Worm (Caenorhabditis elegans): ENCODE data around the gene Y49F6B.6.
A peak's percentile ranks its signal among the peaks of the same experiment; 100 is the strongest.

ce11 chrII:3502520-3503323 is 29.8 kb downstream of the Y49F6B.6 start, which contains the start of the genes col-71 and Y49F6B.2:
- TF ChIP-seq ama-1 (optimal IDR thresholded peaks at IDR 0.05) (no peak), T23F11.4 (GFP tag; optimal IDR thresholded peaks at IDR 0.05) (no peak), ztf-16 (tag; optimal IDR thresholded peaks at IDR 0.05) (peak; percentile 48), nhr-11 (tag; optimal IDR thresholded peaks at IDR 0.05) (no peak), sox-2 (GFP tag; IDR thresholded peaks at IDR 0.05) (no peak), elt-2 (tag; optimal IDR thresholded peaks at IDR 0.05) (peak; percentile 67), K09A11.1 (tag; optimal IDR thresholded peaks at IDR 0.05; ENCODE audit: insufficient read depth) (no peak), ceh-22 (tag; optimal IDR thresholded peaks at IDR 0.05) (no peak), fkh-10 (GFP tag; optimal IDR thresholded peaks at IDR 0.05) (no peak), ceh-34 (tag; optimal IDR thresholded peaks at IDR 0.05) (peak; percentile 24), sox-4 (tag; optimal IDR thresholded peaks at IDR 0.05) (no peak)
